Worm (Caenorhabditis elegans) whole organism, young adult: Measurements from ENCODE around the gene F45F2.9.

Experiments used
- F37B4.10 ChIP-seq: fragments of 200-800 bp; sonication (Bioruptor generic); IDR thresholded peaks from 2 replicates; pipeline ENCODE4 v1.3.6; 2022; ENCODE audit warnings: missing genetic modification characterization, missing compliant biosample characterization
- aptf-2 ChIP-seq: fragments of 200-800 bp; sonication (Bioruptor generic); conservative IDR thresholded peaks from 2 replicates; pipeline ENCODE4 v1.3.6; 2022; ENCODE audit warnings: missing genetic modification reagents, missing genetic modification characterization, missing compliant biosample characterization
- ceh-58 ChIP-seq: fragments of 200-800 bp; sonication (Bioruptor generic); IDR thresholded peaks from 2 replicates; pipeline ENCODE4 v1.3.6; 2022; ENCODE audit warnings: missing genetic modification characterization, missing compliant biosample characterization
- mes-4 ChIP-seq: sonication (generic microtip); optimal IDR thresholded peaks from 2 replicates; lab custom pipeline; 2016; ENCODE audit warnings: missing genotype, missing genetic modification characterization, missing compliant biosample characterization
- nhr-90 ChIP-seq: sonication (generic microtip); optimal IDR thresholded peaks from 2 replicates; lab custom pipeline; 2016; ENCODE audit warnings: missing genotype, mild to moderate bottlenecking, missing genetic modification characterization, missing compliant biosample characterization
- pha-4 ChIP-seq: fragments of 150-350 bp; sonication (generic microtip); optimal IDR thresholded peaks from 2 replicates; lab custom pipeline; 2014; ENCODE audit warnings: missing biosample characterization, missing genetic modification reagents, missing genetic modification characterization
- snpc-4 ChIP-seq, 5 experiments: fragments of 150-350 bp in 1 of 5; sonication (generic microtip) in 4 of 5; optimal IDR thresholded peaks; 2 replicates each; lab custom pipeline; 2014 to 2018; ENCODE audit warnings: missing genetic modification characterization in 5 of 5, missing biosample characterization in 3 of 5, antibody characterized with exemption in 2 of 5, mild to moderate bottlenecking in 2 of 5, missing compliant biosample characterization in 2 of 5, missing genotype in 2 of 5, moderate library complexity in 2 of 5, missing genetic modification reagents in 1 of 5
- tbp1 ChIP-seq: fragments of 200-800 bp; sonication (Bioruptor generic); optimal IDR thresholded peaks from 2 replicates; lab custom pipeline; 2018; ENCODE audit warnings: mild to moderate bottlenecking, missing genetic modification characterization, missing compliant biosample characterization
- zim-3 ChIP-seq: sonication (generic microtip); optimal IDR thresholded peaks from 2 replicates; lab custom pipeline; 2017; ENCODE audit warnings: mild to moderate bottlenecking, missing genetic modification characterization, moderate library complexity, missing compliant biosample characterization

ce11 chrV:8517711-8518110, 4.5 kb upstream of the F45F2.9 start:
- TF ChIP-seq tbp1 (GFP tag; lab: Kevin White, UChicago) (no peak), pha-4 (no peak), mes-4 (tag; lab: Kevin White, UChicago) (no peak), zim-3 (tag; lab: Kevin White, UChicago) (no peak), F37B4.10 (no peak), nhr-90 (no peak), snpc-4 (GFP tag; optimal IDR thresholded peaks at IDR 0.05; lab: Kevin White, UChicago) (no peak), snpc-4 (tag; optimal IDR thresholded peaks at IDR 0.05; lab: Kevin White, UChicago) (no peak), ceh-58 (GFP tag; lab: Robert Waterston, UW) (no peak), aptf-2 (no peak)
